Fruit fly (Drosophila melanogaster) whole organism, wandering third instar larva: Measurements from ENCODE around the gene CG43156.
A peak's percentile ranks its signal among the peaks of the same experiment; 100 is the strongest.

Source experiments
- Sp1 ChIP-seq: fragments of 200-800 bp; sonication (Bioruptor generic); optimal IDR thresholded peaks from 3 replicates; lab custom pipeline; 2019; ENCODE audit warnings: missing biosample characterization, mild to moderate bottlenecking, missing genetic modification characterization, moderate library complexity
- lola ChIP-seq: fragments of >200 bp; optimal IDR thresholded peaks from 2 replicates; lab custom pipeline; 2017; ENCODE audit warnings: missing biosample characterization, missing genetic modification characterization
- pan ChIP-seq: fragments of >200 bp; optimal IDR thresholded peaks from 2 replicates; lab custom pipeline; 2017
- usp ChIP-seq: fragments of >200 bp; optimal IDR thresholded peaks from 2 replicates; lab custom pipeline; 2017; ENCODE audit warnings: missing biosample characterization, missing genetic modification characterization
- woc ChIP-seq: sonication (Bioruptor generic); optimal IDR thresholded peaks from 2 replicates; lab custom pipeline; 2016; ENCODE audit warnings: missing biosample characterization, mild to moderate bottlenecking, missing genetic modification characterization

DNA sequence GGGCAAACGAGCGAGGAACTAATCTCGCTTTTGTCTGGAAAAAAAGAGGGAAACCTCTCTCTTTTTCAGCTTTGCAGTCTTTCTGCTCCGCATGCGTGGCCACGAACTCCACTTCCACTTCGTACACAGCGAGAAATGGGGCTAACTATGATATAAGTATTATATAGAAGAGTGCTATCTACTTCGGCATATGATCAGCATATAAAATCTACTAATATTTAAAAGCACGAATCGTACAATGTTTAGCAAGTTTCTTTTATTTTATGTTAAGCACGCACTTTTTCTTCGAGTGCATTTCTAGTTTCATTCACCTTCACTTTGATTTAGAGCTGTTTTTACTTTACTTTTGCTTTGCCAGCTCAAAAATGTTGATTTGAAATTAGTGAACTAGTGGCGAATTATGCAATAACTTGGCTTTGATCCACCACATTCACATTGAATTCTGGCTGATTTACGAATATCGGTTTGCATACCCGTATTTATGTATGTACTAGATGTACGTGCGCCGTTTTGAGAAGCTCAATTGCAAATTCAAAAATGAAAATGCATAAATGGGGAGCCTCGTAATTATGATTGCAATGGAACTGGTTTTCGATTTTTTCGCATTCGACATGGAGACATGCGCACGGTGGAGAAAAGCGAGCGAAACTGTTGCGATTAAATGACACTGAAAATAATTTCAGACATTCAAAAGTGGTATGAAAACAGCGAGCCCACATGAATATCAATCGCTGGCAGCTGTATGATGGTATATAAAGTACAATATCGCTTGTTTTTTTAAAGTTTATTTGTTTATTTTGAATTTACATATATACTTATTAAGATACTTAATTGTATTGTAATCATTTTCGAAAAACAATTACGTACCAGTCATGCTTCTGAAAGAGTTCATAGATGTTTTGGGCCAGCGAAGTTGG is 48.9 kb downstream of the CG43156 start:
- TF ChIP-seq lola, result no peak
- no peak for TF ChIP-seq usp (GFP tag; lab: Kevin White, UChicago)
- TF ChIP-seq Sp1, result peak; percentile 83
- peak; percentile 56 for TF ChIP-seq woc (GFP tag; lab: Kevin White, UChicago)
- TF ChIP-seq pan, result no peak
